Fruit fly (Drosophila melanogaster): ENCODE measurements around the gene Pcp.

The Pcp gene

DNA sequence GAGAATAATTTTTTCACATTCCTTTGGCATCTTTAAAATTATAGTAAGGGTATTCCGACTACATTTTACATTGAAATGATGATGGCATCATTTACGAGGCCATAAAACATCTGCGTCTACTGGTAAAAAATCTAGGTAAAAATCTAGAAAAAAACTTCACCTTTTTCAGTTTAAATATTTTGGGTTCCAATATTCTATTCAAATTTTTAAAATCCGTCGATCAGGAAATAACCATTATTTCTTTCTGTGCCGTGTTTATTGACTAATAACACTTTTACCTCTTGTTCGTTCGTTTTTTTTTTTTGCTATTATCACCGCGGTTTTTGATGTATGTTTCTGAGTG is 17.8 kb downstream of the Pcp start (continued):
- TF ChIP-seq CG1233 (GFP tag; optimal IDR thresholded peaks at IDR 0.05) (peak; percentile 8), CoRest (tag; optimal IDR thresholded peaks at IDR 0.05) (peak; percentile 49), CG4404 (GFP tag; IDR thresholded peaks at IDR 0.05) (no peak), mam (GFP tag; optimal IDR thresholded peaks at IDR 0.05) (peak; percentile 22), Rfx (GFP tag; IDR thresholded peaks at IDR 0.05) (peak; percentile 70), CG17328 (GFP tag; IDR thresholded peaks at IDR 0.05) (peak; percentile 48; the same call in 1 of the 2 replicates), yki (optimal IDR thresholded peaks at IDR 0.05) (no peak), CG2875 (GFP tag; optimal IDR thresholded peaks at IDR 0.05) (peak; percentile 50), ewg (GFP tag; optimal IDR thresholded peaks at IDR 0.05) (peak; percentile 41), CG8089 (GFP tag; optimal IDR thresholded peaks at IDR 0.05) (peak; percentile 53), maf-S (GFP tag; optimal IDR thresholded peaks at IDR 0.05) (peak; percentile 48), lbe (GFP tag; optimal IDR thresholded peaks at IDR 0.05) (peak; percentile 66), Hey (tag; optimal IDR thresholded peaks at IDR 0.05) (no peak), gce (GFP tag; IDR thresholded peaks at IDR 0.05) (peak; percentile 43; the same call in 1 of the 3 replicates), jing (GFP tag; optimal IDR thresholded peaks at IDR 0.05) (no peak), CG8924 (tag; optimal IDR thresholded peaks at IDR 0.05) (peak; percentile 44), CG10959 (GFP tag; IDR thresholded peaks at IDR 0.05) (0 out of 2 replicates have a peak, but pooled peaks have one; percentile 35), abd-A (tag; optimal IDR thresholded peaks at IDR 0.05) (no peak), E2f1 (GFP tag; IDR thresholded peaks at IDR 0.05) (peak; percentile 59; the same call in 1 of the 2 replicates), H2.0 (GFP tag; IDR thresholded peaks at IDR 0.05) (peak; percentile 62), Sry-β (GFP tag; optimal IDR thresholded peaks at IDR 0.05) (no peak), CG13894 (tag; optimal IDR thresholded peaks at IDR 0.05) (no peak), Myb (GFP tag; optimal IDR thresholded peaks at IDR 0.05) (peak; percentile 45), sima (GFP tag; optimal IDR thresholded peaks at IDR 0.05) (no peak), amos (GFP tag; IDR thresholded peaks at IDR 0.05; ENCODE audit: partially characterized antibody) (no peak), MBD-R2 (GFP tag; IDR thresholded peaks at IDR 0.05) (peak; percentile 36; the same call in 1 of the 2 replicates), CG13296 (GFP tag; optimal IDR thresholded peaks at IDR 0.05) (peak; percentile 21), sd (tag; optimal IDR thresholded peaks at IDR 0.05) (peak; percentile 47), pzg (GFP tag; optimal IDR thresholded peaks at IDR 0.05) (no peak), CG7372 (GFP tag; IDR thresholded peaks at IDR 0.05) (peak; percentile 52; the same call in 1 of the 2 replicates), CG14860 (GFP tag; IDR thresholded peaks at IDR 0.05; ENCODE audit: partially characterized antibody) (no peak), D19A (tag; optimal IDR thresholded peaks at IDR 0.05) (peak; percentile 40), H15 (GFP tag; IDR thresholded peaks at IDR 0.05) (no peak; the same call in 2 of the 3 replicates), Ssrp (tag; optimal IDR thresholded peaks at IDR 0.05) (peak; percentile 47), CG10565 (GFP tag; optimal IDR thresholded peaks at IDR 0.05) (no peak), D (optimal IDR thresholded peaks at IDR 0.05) (no peak), D (GFP tag; optimal IDR thresholded peaks at IDR 0.05) (peak; percentile 9), dysf (GFP tag; IDR thresholded peaks at IDR 0.05) (peak; percentile 76), CG9932 (GFP tag; IDR thresholded peaks at IDR 0.05) (peak; percentile 24; the same call in 1 of the 2 replicates), hth (optimal IDR thresholded peaks at IDR 0.05) (no peak), org-1 (GFP tag; optimal IDR thresholded peaks at IDR 0.05) (peak; percentile 47), CG10366 (GFP tag; IDR thresholded peaks at IDR 0.05) (peak; percentile 67), CG2712 (tag; optimal IDR thresholded peaks at IDR 0.05) (peak; percentile 53), row (GFP tag; IDR thresholded peaks at IDR 0.05) (peak; percentile 72), CG10462 (GFP tag; optimal IDR thresholded peaks at IDR 0.05) (no peak), CG5245 (GFP tag; optimal IDR thresholded peaks at IDR 0.05) (no peak), rib (GFP tag; IDR thresholded peaks at IDR 0.05) (no peak), nerfin-1 (tag; optimal IDR thresholded peaks at IDR 0.05) (no peak), CG32532 (GFP tag; IDR thresholded peaks at IDR 0.05) (peak; percentile 53; the same call in 1 of the 2 replicates), Fer1 (GFP tag; optimal IDR thresholded peaks at IDR 0.05) (peak; percentile 32), CG8944 (GFP tag; optimal IDR thresholded peaks at IDR 0.05) (peak; percentile 62), sc (optimal IDR thresholded peaks at IDR 0.05) (no peak), sc (GFP tag; optimal IDR thresholded peaks at IDR 0.05) (no peak)
